Fruit fly (Drosophila melanogaster) whole organism, embryonic: Measurements from ENCODE around the gene CG42716.

Experiments used
- Abd-B ChIP-seq: fragments of 200-800 bp; sonication (Bioruptor generic); optimal IDR thresholded peaks from 2 replicates; lab custom pipeline; 2018; ENCODE audit warnings: missing biosample characterization, mild to moderate bottlenecking, missing genetic modification characterization, moderate library complexity
- Blimp-1 ChIP-seq: fragments of 200-800 bp; sonication (Bioruptor generic); optimal IDR thresholded peaks from 3 replicates; lab custom pipeline; 2018; ENCODE audit warnings: missing biosample characterization, missing genetic modification characterization, mild to moderate bottlenecking, moderate library complexity, missing genetic modification reagents
- CG10543 ChIP-seq: fragments of 200-800 bp; sonication (Bioruptor generic); optimal IDR thresholded peaks from 3 replicates; lab custom pipeline; 2017; ENCODE audit warnings: missing biosample characterization, mild to moderate bottlenecking, missing genetic modification characterization, moderate library complexity
- CG10959 ChIP-seq: fragments of 200-800 bp; sonication (Bioruptor generic); IDR thresholded peaks from 2 replicates; pipeline ENCODE4 v1.3.6; 2022; ENCODE audit warnings: missing biosample characterization, missing genetic modification characterization
- CG11093 ChIP-seq: fragments of 200-800 bp; sonication (Bioruptor generic); IDR thresholded peaks from 3 replicates; pipeline ENCODE4 v1.3.6; 2022; ENCODE audit warnings: missing biosample characterization, missing genetic modification characterization
- CG11504 ChIP-seq: fragments of 200-800 bp; sonication (Bioruptor generic); optimal IDR thresholded peaks from 3 replicates; lab custom pipeline; 2019; ENCODE audit warnings: missing biosample characterization, mild to moderate bottlenecking, missing genetic modification characterization, moderate library complexity
- CG13287 ChIP-seq: fragments of 200-800 bp; sonication (Bioruptor generic); IDR thresholded peaks from 2 replicates; pipeline ENCODE4 v1.3.6; 2022; ENCODE audit warnings: missing biosample characterization, missing genetic modification characterization; ENCODE audit not compliant: partially characterized antibody
- CG14860 ChIP-seq: fragments of 200-800 bp; sonication (Bioruptor generic); IDR thresholded peaks from 3 replicates; pipeline ENCODE4 v1.3.6; 2022; ENCODE audit warnings: missing biosample characterization, missing genetic modification characterization; ENCODE audit not compliant: partially characterized antibody
- CG15011 ChIP-seq: fragments of 200-800 bp; sonication (Bioruptor generic); optimal IDR thresholded peaks from 3 replicates; lab custom pipeline; 2018; ENCODE audit warnings: missing biosample characterization, mild to moderate bottlenecking, missing genetic modification characterization
- CG15073 ChIP-seq: fragments of 200-800 bp; sonication (Bioruptor generic); optimal IDR thresholded peaks from 2 replicates; lab custom pipeline; 2016; ENCODE audit warnings: missing biosample characterization, missing genetic modification characterization
- CG16813 ChIP-seq: fragments of 200-800 bp; sonication (Bioruptor generic); IDR thresholded peaks from 3 replicates; pipeline ENCODE4 v1.3.6; 2022; ENCODE audit warnings: missing biosample characterization, missing genetic modification characterization; ENCODE audit not compliant: partially characterized antibody
- CG17385 ChIP-seq: fragments of 200-800 bp; sonication (Bioruptor generic); optimal IDR thresholded peaks from 3 replicates; lab custom pipeline; 2018; ENCODE audit warnings: missing biosample characterization, mild to moderate bottlenecking, missing genetic modification characterization
- CG17568 ChIP-seq: fragments of 200-800 bp; sonication (Bioruptor generic); optimal IDR thresholded peaks from 2 replicates; lab custom pipeline; 2018; ENCODE audit warnings: missing biosample characterization, mild to moderate bottlenecking, missing genetic modification characterization, moderate library complexity
- CG18619 ChIP-seq: fragments of 200-800 bp; sonication (Bioruptor generic); optimal IDR thresholded peaks from 3 replicates; lab custom pipeline; 2017; ENCODE audit warnings: missing biosample characterization, mild to moderate bottlenecking, missing genetic modification characterization
- CG2202 ChIP-seq: fragments of 200-800 bp; sonication (Bioruptor generic); optimal IDR thresholded peaks from 2 replicates; lab custom pipeline; 2018; ENCODE audit warnings: missing biosample characterization, mild to moderate bottlenecking, missing genetic modification characterization
- CG31441 ChIP-seq: fragments of 200-800 bp; sonication (Bioruptor generic); IDR thresholded peaks from 2 replicates; pipeline ENCODE4 v1.3.6; 2022; ENCODE audit warnings: missing biosample characterization, missing genetic modification characterization
- CG43689 ChIP-seq: fragments of 200-800 bp; sonication (Bioruptor generic); IDR thresholded peaks from 2 replicates; pipeline ENCODE4 v1.3.6; 2022; ENCODE audit warnings: missing biosample characterization, missing genetic modification characterization
- CG6272 ChIP-seq: fragments of 200-800 bp; sonication (Bioruptor generic); IDR thresholded peaks from 2 replicates; pipeline ENCODE4 v1.3.6; 2022; ENCODE audit warnings: missing biosample characterization, missing genetic modification characterization
- CG6689 ChIP-seq: fragments of 200-800 bp; sonication (Bioruptor generic); IDR thresholded peaks from 2 replicates; pipeline ENCODE4 v1.3.6; 2022; ENCODE audit warnings: missing biosample characterization, missing genetic modification characterization
- CG9797 ChIP-seq: fragments of 200-800 bp; sonication (Bioruptor generic); optimal IDR thresholded peaks from 3 replicates; lab custom pipeline; 2018; ENCODE audit warnings: missing biosample characterization, mild to moderate bottlenecking, missing genetic modification characterization
- E2f2 ChIP-seq: fragments of 200-800 bp; sonication (Bioruptor generic); IDR thresholded peaks from 2 replicates; pipeline ENCODE4 v1.3.6; 2022; ENCODE audit warnings: missing biosample characterization, missing genetic modification characterization
- HLH3B ChIP-seq: fragments of 200-800 bp; sonication (Bioruptor generic); IDR thresholded peaks from 2 replicates; pipeline ENCODE4 v1.3.6; 2022; ENCODE audit warnings: missing biosample characterization, missing genetic modification characterization
- Hmr ChIP-seq: fragments of 200-800 bp; sonication (Bioruptor generic); optimal IDR thresholded peaks from 3 replicates; lab custom pipeline; 2017; ENCODE audit warnings: mild to moderate bottlenecking, missing biosample characterization, missing genetic modification reagents, missing genetic modification characterization
- Mad ChIP-seq: fragments of 200-800 bp; sonication (Bioruptor generic); optimal IDR thresholded peaks from 2 replicates; lab custom pipeline; 2016; ENCODE audit warnings: missing biosample characterization, missing genetic modification characterization
- Mes4 ChIP-seq: fragments of 200-800 bp; sonication (Bioruptor generic); optimal IDR thresholded peaks from 2 replicates; lab custom pipeline; 2016; ENCODE audit warnings: missing biosample characterization, missing genetic modification characterization
- Oaz ChIP-seq: fragments of 200-800 bp; sonication (Bioruptor generic); IDR thresholded peaks from 2 replicates; pipeline ENCODE4 v1.3.6; 2022; ENCODE audit warnings: missing biosample characterization, missing genetic modification characterization
- Oli ChIP-seq: fragments of 200-800 bp; sonication (Bioruptor generic); optimal IDR thresholded peaks from 2 replicates; lab custom pipeline; 2018; ENCODE audit warnings: missing biosample characterization, mild to moderate bottlenecking, missing genetic modification characterization, moderate library complexity
- Pdp1 ChIP-seq, 2 experiments: fragments of 200-800 bp; sonication (Bioruptor generic); optimal IDR thresholded peaks; 3 replicates each; lab custom pipeline; 2016; ENCODE audit warnings: missing biosample characterization in 2 of 2, missing genetic modification characterization in 2 of 2, mild to moderate bottlenecking in 1 of 2, moderate library complexity in 1 of 2
- Ptx1 ChIP-seq: fragments of 200-800 bp; sonication (Bioruptor generic); IDR thresholded peaks from 2 replicates; pipeline ENCODE4 v1.3.6; 2022; ENCODE audit warnings: missing biosample characterization, missing genetic modification characterization
- Six4 ChIP-seq: fragments of 200-800 bp; sonication (Bioruptor generic); optimal IDR thresholded peaks from 2 replicates; lab custom pipeline; 2016; ENCODE audit warnings: missing biosample characterization, missing genetic modification characterization
- Spps ChIP-seq: fragments of 200-800 bp; sonication (Bioruptor generic); optimal IDR thresholded peaks from 2 replicates; lab custom pipeline; 2018; ENCODE audit warnings: missing biosample characterization, mild to moderate bottlenecking, missing genetic modification characterization
- Stat92E ChIP-seq, 3 experiments: fragments of >200 bp in 2 of 3; fragments of 200-800 bp in 1 of 3; sonication (Bioruptor generic) in 1 of 3; optimal IDR thresholded peaks; 2 replicates each; lab custom pipeline; 2017 to 2019; ENCODE audit warnings: missing biosample characterization in 3 of 3, missing genetic modification characterization in 3 of 3, mild to moderate bottlenecking in 1 of 3, moderate library complexity in 1 of 3
- Usf ChIP-seq: fragments of 200-800 bp; sonication (Bioruptor generic); optimal IDR thresholded peaks from 2 replicates; lab custom pipeline; 2017; ENCODE audit warnings: missing genotype, missing biosample characterization, missing genetic modification characterization
- amos ChIP-seq: fragments of 200-800 bp; sonication (Bioruptor generic); IDR thresholded peaks from 2 replicates; pipeline ENCODE4 v1.3.6; 2022; ENCODE audit warnings: missing biosample characterization, missing genetic modification characterization; ENCODE audit not compliant: partially characterized antibody
- bowl ChIP-seq: fragments of 200-800 bp; sonication (Bioruptor generic); IDR thresholded peaks from 2 replicates; pipeline ENCODE4 v1.3.6; 2022; ENCODE audit warnings: missing biosample characterization, missing genetic modification characterization
- cas ChIP-seq: fragments of 200-800 bp; sonication (Bioruptor generic); IDR thresholded peaks from 2 replicates; pipeline ENCODE4 v1.3.6; 2022; ENCODE audit warnings: missing biosample characterization, missing genetic modification characterization
- chif ChIP-seq, 2 experiments: fragments of 200-800 bp; sonication (Bioruptor generic); optimal IDR thresholded peaks; 3 replicates each; lab custom pipeline; 2016; ENCODE audit warnings: missing biosample characterization in 2 of 2, missing genetic modification characterization in 2 of 2
- ci ChIP-seq: fragments of 200-800 bp; sonication (Bioruptor generic); IDR thresholded peaks from 3 replicates; pipeline ENCODE4 v1.3.6; 2022; ENCODE audit warnings: missing biosample characterization, missing genetic modification characterization
- grau ChIP-seq: fragments of 200-800 bp; optimal IDR thresholded peaks from 3 replicates; lab custom pipeline; 2019; ENCODE audit warnings: missing biosample characterization, mild to moderate bottlenecking, missing genetic modification characterization, moderate library complexity
- ken ChIP-seq: fragments of 200-800 bp; sonication (Bioruptor generic); IDR thresholded peaks from 3 replicates; pipeline ENCODE4 v1.3.6; 2022; ENCODE audit warnings: missing biosample characterization, missing genetic modification characterization
- nerfin-2 ChIP-seq: fragments of 200-800 bp; sonication (Bioruptor generic); IDR thresholded peaks from 2 replicates; pipeline ENCODE4 v1.3.6; 2022; ENCODE audit warnings: missing biosample characterization, missing genetic modification characterization; ENCODE audit not compliant: partially characterized antibody
- nmo ChIP-seq: fragments of 200-800 bp; sonication (Bioruptor generic); optimal IDR thresholded peaks from 2 replicates; lab custom pipeline; 2018; ENCODE audit warnings: missing biosample characterization, mild to moderate bottlenecking, missing genetic modification characterization, moderate library complexity
- pb ChIP-seq: fragments of 200-800 bp; sonication (Bioruptor generic); optimal IDR thresholded peaks from 3 replicates; lab custom pipeline; 2016; ENCODE audit warnings: missing biosample characterization, missing genetic modification characterization
- prd ChIP-seq, 3 experiments: fragments of >200 bp in 2 of 3; fragments of 200-800 bp in 1 of 3; sonication (Bioruptor generic) in 1 of 3; optimal IDR thresholded peaks in 2 of 3; IDR thresholded peaks in 1 of 3; 2 replicates in 2 of 3; 3 replicates in 1 of 3; pipeline versions ENCODE4 v1.3.6 to Lab custom; 2017 to 2022; ENCODE audit warnings: missing biosample characterization in 1 of 3, missing genetic modification characterization in 1 of 3
- psq ChIP-seq: fragments of 200-800 bp; sonication (Bioruptor generic); optimal IDR thresholded peaks from 2 replicates; lab custom pipeline; 2017; ENCODE audit warnings: missing biosample characterization, missing genetic modification characterization
- sim ChIP-seq: fragments of 200-800 bp; sonication (Bioruptor generic); IDR thresholded peaks from 2 replicates; pipeline ENCODE4 v1.3.6; 2022; ENCODE audit warnings: missing biosample characterization, missing genetic modification characterization
- toy ChIP-seq: fragments of 200-800 bp; sonication (Bioruptor generic); IDR thresholded peaks from 2 replicates; pipeline ENCODE4 v1.3.6; 2022; ENCODE audit warnings: missing biosample characterization, missing genetic modification characterization
- ttk ChIP-seq: fragments of 200-800 bp; sonication (Bioruptor generic); IDR thresholded peaks from 2 replicates; pipeline ENCODE4 v2.1.2; 2022; ENCODE audit warnings: missing biosample characterization, missing genetic modification characterization
- tx ChIP-seq: fragments of 200-800 bp; sonication (Bioruptor generic); optimal IDR thresholded peaks from 2 replicates; lab custom pipeline; 2016; ENCODE audit warnings: missing biosample characterization, missing genetic modification characterization
- zen ChIP-seq: fragments of 200-800 bp; sonication (Bioruptor generic); optimal IDR thresholded peaks from 3 replicates; lab custom pipeline; 2018; ENCODE audit warnings: missing biosample characterization, mild to moderate bottlenecking, missing genetic modification characterization, moderate library complexity

CG42716 gene

DNA sequence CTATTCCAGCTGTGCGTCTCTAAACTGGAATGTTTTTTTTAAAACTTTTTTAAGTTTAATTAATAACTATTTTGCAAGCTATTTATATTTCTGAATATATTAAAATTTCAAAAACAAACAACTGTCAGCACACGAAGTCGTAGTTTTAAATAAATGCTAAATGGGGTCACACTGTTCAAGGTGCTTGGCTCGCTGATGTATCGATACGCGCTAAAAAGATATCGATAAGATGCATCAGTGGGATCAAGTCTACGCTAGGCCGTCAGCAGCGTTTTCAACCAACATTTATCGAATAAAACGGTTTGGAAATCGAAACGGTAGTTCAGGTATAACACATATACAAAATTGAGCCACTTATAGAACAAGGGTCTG lies 17.3 kb downstream of the CG42716 start, which contains the start of gene Diap1 (continued):
- TF ChIP-seq Oli (tag; lab: Kevin White, UChicago): no peak
- no peak for TF ChIP-seq sim (GFP tag; lab: Robert Waterston, UW)
- TF ChIP-seq pb (GFP tag; lab: Kevin White, UChicago): no peak
- TF ChIP-seq CG18619 (GFP tag; lab: Kevin White, UChicago): no peak
- no peak for TF ChIP-seq Abd-B (GFP tag; lab: Kevin White, UChicago)
- TF ChIP-seq nmo (GFP tag; lab: Kevin White, UChicago): peak; percentile 50
- TF ChIP-seq CG6272 (GFP tag; lab: Robert Waterston, UW): 0 out of 2 replicates have a peak, but pooled peaks have one; percentile 31
- TF ChIP-seq CG11093 (GFP tag; lab: Robert Waterston, UW): no peak
- TF ChIP-seq CG14860 (GFP tag; lab: Robert Waterston, UW): peak; percentile 84
- TF ChIP-seq prd (optimal IDR thresholded peaks at IDR 0.05; lab: Kevin White, UChicago): no peak
- 0 out of 3 replicates have a peak, but pooled peaks have one; percentile 17 for TF ChIP-seq prd (GFP tag; IDR thresholded peaks at IDR 0.05; lab: Robert Waterston, UW)
- no peak for TF ChIP-seq CG2202 (tag; lab: Kevin White, UChicago)
- no peak for TF ChIP-seq cas (GFP tag; lab: Robert Waterston, UW)
- peak in 1 of 3 experiments; percentile 72 for TF ChIP-seq Stat92E (GFP tag; optimal IDR thresholded peaks at IDR 0.05; lab: Kevin White, UChicago)
- TF ChIP-seq psq: no peak
- TF ChIP-seq zen (tag; lab: Kevin White, UChicago): peak; percentile 37
- TF ChIP-seq Six4 (GFP tag; lab: Kevin White, UChicago): no peak
- no peak for TF ChIP-seq CG17385 (GFP tag; lab: Kevin White, UChicago)
- TF ChIP-seq Oaz (GFP tag; lab: Robert Waterston, UW): no peak
- no peak for TF ChIP-seq toy
- TF ChIP-seq chif (GFP tag; optimal IDR thresholded peaks at IDR 0.05; lab: Kevin White, UChicago): peak in 1 of 2 experiments; percentile 10
- no peak for TF ChIP-seq tx (GFP tag; lab: Kevin White, UChicago)
- no peak for TF ChIP-seq CG15073 (GFP tag; lab: Kevin White, UChicago)
- TF ChIP-seq ci: peak; percentile 14; the same call in 2 of the 3 replicates
- TF ChIP-seq ken (GFP tag; lab: Robert Waterston, UW): no peak
- TF ChIP-seq Hmr (GFP tag; lab: Kevin White, UChicago): peak; percentile 31
- TF ChIP-seq E2f2 (GFP tag; lab: Robert Waterston, UW): peak; percentile 92
- TF ChIP-seq CG6689 (GFP tag; lab: Robert Waterston, UW): no peak
- peak; percentile 89; the same call in 1 of the 2 replicates for TF ChIP-seq amos (GFP tag; lab: Robert Waterston, UW)
- no peak for TF ChIP-seq Mes4 (GFP tag; lab: Kevin White, UChicago)
- TF ChIP-seq Mad (GFP tag; lab: Kevin White, UChicago): no peak
- TF ChIP-seq bowl (GFP tag; lab: Robert Waterston, UW): no peak
- TF ChIP-seq nerfin-2 (GFP tag; lab: Robert Waterston, UW): peak; percentile 84
- TF ChIP-seq grau (tag; lab: Kevin White, UChicago): no peak
- TF ChIP-seq CG43689: no peak
- TF ChIP-seq Ptx1 (GFP tag; lab: Robert Waterston, UW): no peak
- no peak for TF ChIP-seq HLH3B
- TF ChIP-seq CG31441 (GFP tag; lab: Robert Waterston, UW): no peak
- TF ChIP-seq CG9797 (GFP tag; lab: Kevin White, UChicago): peak; percentile 62
- no peak for TF ChIP-seq CG10543 (GFP tag; lab: Kevin White, UChicago)
- TF ChIP-seq Pdp1 (GFP tag; optimal IDR thresholded peaks at IDR 0.05; lab: Kevin White, UChicago): peak in 1 of 2 experiments; percentile 17
- TF ChIP-seq CG16813 (GFP tag; lab: Robert Waterston, UW): peak; percentile 87
- TF ChIP-seq Blimp-1 (GFP tag; lab: Kevin White, UChicago): peak; percentile 15
- no peak for TF ChIP-seq Usf (GFP tag; lab: Kevin White, UChicago)
- TF ChIP-seq CG17568 (GFP tag; lab: Kevin White, UChicago): no peak
- TF ChIP-seq CG13287: peak; percentile 94
- TF ChIP-seq CG10959 (GFP tag; lab: Robert Waterston, UW): no peak
- no peak for TF ChIP-seq Spps (tag; lab: Kevin White, UChicago)
- TF ChIP-seq CG11504 (tag; lab: Kevin White, UChicago): peak; percentile 23
- no peak for TF ChIP-seq CG15011 (GFP tag; lab: Kevin White, UChicago)
- TF ChIP-seq ttk: no peak
